Fruit fly (Drosophila melanogaster) whole organism, embryonic: ENCODE data around the gene ImpE1.
A peak's percentile ranks its signal among the peaks of the same experiment; 100 is the strongest.

Experiments used
- Abd-B ChIP-seq: fragments of 200-800 bp; sonication (Bioruptor generic); optimal IDR thresholded peaks from 2 replicates; lab custom pipeline; 2018; ENCODE audit warnings: missing biosample characterization, mild to moderate bottlenecking, missing genetic modification characterization, moderate library complexity
- CG10267 ChIP-seq: fragments of 200-800 bp; sonication (Bioruptor generic); optimal IDR thresholded peaks from 2 replicates; lab custom pipeline; 2018; ENCODE audit warnings: missing biosample characterization, mild to moderate bottlenecking, missing genetic modification characterization, moderate library complexity
- CG10431 ChIP-seq: fragments of 200-800 bp; sonication (Bioruptor generic); optimal IDR thresholded peaks from 3 replicates; lab custom pipeline; 2018; ENCODE audit warnings: missing biosample characterization, mild to moderate bottlenecking, missing genetic modification characterization
- CG11456 ChIP-seq: fragments of 200-800 bp; sonication (Bioruptor generic); IDR thresholded peaks from 3 replicates; pipeline ENCODE4 v1.3.6; 2022; ENCODE audit warnings: missing biosample characterization, missing genetic modification characterization
- CG12769 ChIP-seq: fragments of 200-800 bp; sonication (Bioruptor generic); optimal IDR thresholded peaks from 2 replicates; lab custom pipeline; 2019; ENCODE audit warnings: missing biosample characterization, mild to moderate bottlenecking, missing genetic modification characterization, moderate library complexity
- CG14014 ChIP-seq: fragments of 200-800 bp; sonication (Bioruptor generic); IDR thresholded peaks from 2 replicates; pipeline ENCODE4 v1.3.6; 2022; ENCODE audit warnings: missing biosample characterization, missing genetic modification characterization
- CG18262 ChIP-seq: fragments of 200-800 bp; optimal IDR thresholded peaks from 3 replicates; lab custom pipeline; 2019; ENCODE audit warnings: missing biosample characterization, mild to moderate bottlenecking, missing genetic modification characterization, moderate library complexity
- CG18599 ChIP-seq: fragments of 200-800 bp; sonication (Bioruptor generic); optimal IDR thresholded peaks from 3 replicates; lab custom pipeline; 2017; ENCODE audit warnings: missing biosample characterization, missing genetic modification characterization, mild to moderate bottlenecking, moderate library complexity, missing genetic modification reagents
- CG4328 ChIP-seq: fragments of 200-800 bp; sonication (Bioruptor generic); optimal IDR thresholded peaks from 3 replicates; lab custom pipeline; 2017; ENCODE audit warnings: missing biosample characterization, missing genetic modification reagents, missing genetic modification characterization
- CG6683 ChIP-seq: fragments of 200-800 bp; sonication (Bioruptor generic); optimal IDR thresholded peaks from 2 replicates; lab custom pipeline; 2017; ENCODE audit warnings: missing biosample characterization, mild to moderate bottlenecking, missing genetic modification characterization, missing genetic modification reagents
- CG8388 ChIP-seq: fragments of 200-800 bp; sonication (Bioruptor generic); optimal IDR thresholded peaks from 2 replicates; lab custom pipeline; 2019; ENCODE audit warnings: missing biosample characterization, mild to moderate bottlenecking, missing genetic modification characterization, moderate library complexity
- CG9817 ChIP-seq: fragments of 200-800 bp; sonication (Bioruptor generic); optimal IDR thresholded peaks from 2 replicates; lab custom pipeline; 2018; ENCODE audit warnings: missing biosample characterization, mild to moderate bottlenecking, missing genetic modification characterization, moderate library complexity
- Elba2 ChIP-seq: fragments of 200-800 bp; sonication (Bioruptor generic); optimal IDR thresholded peaks from 3 replicates; lab custom pipeline; 2016; ENCODE audit warnings: missing biosample characterization, missing genetic modification characterization
- HLH3B ChIP-seq: fragments of 200-800 bp; sonication (Bioruptor generic); IDR thresholded peaks from 2 replicates; pipeline ENCODE4 v1.3.6; 2022; ENCODE audit warnings: missing biosample characterization, missing genetic modification characterization
- HLHmδ ChIP-seq: fragments of 200-800 bp; sonication (Bioruptor generic); optimal IDR thresholded peaks from 2 replicates; lab custom pipeline; 2018; ENCODE audit warnings: missing biosample characterization, mild to moderate bottlenecking, missing genetic modification characterization, moderate library complexity
- Hey ChIP-seq: fragments of 200-800 bp; sonication (Bioruptor generic); optimal IDR thresholded peaks from 3 replicates; lab custom pipeline; 2018; ENCODE audit warnings: missing biosample characterization, mild to moderate bottlenecking, missing genetic modification characterization
- Hmr ChIP-seq: fragments of 200-800 bp; sonication (Bioruptor generic); optimal IDR thresholded peaks from 3 replicates; lab custom pipeline; 2017; ENCODE audit warnings: mild to moderate bottlenecking, missing biosample characterization, missing genetic modification reagents, missing genetic modification characterization
- Jarid2 ChIP-seq: fragments of 200-800 bp; sonication (Bioruptor generic); optimal IDR thresholded peaks from 3 replicates; lab custom pipeline; 2017; ENCODE audit warnings: mild to moderate bottlenecking, missing biosample characterization, missing genetic modification reagents, missing genetic modification characterization
- MTF-1 ChIP-seq: fragments of 200-800 bp; sonication (Bioruptor generic); optimal IDR thresholded peaks from 2 replicates; lab custom pipeline; 2018; ENCODE audit warnings: missing biosample characterization, mild to moderate bottlenecking, missing genetic modification characterization, borderline replicate concordance
- NC2α ChIP-seq: fragments of 200-800 bp; sonication (Bioruptor generic); optimal IDR thresholded peaks from 2 replicates; lab custom pipeline; 2016; ENCODE audit warnings: missing biosample characterization, missing genetic modification characterization
- NK7.1 ChIP-seq: fragments of 200-800 bp; sonication (Bioruptor generic); optimal IDR thresholded peaks from 3 replicates; lab custom pipeline; 2016; ENCODE audit warnings: missing biosample characterization, missing genetic modification characterization
- PHDP ChIP-seq: fragments of 200-800 bp; sonication (Bioruptor generic); optimal IDR thresholded peaks from 3 replicates; lab custom pipeline; 2018; ENCODE audit warnings: missing biosample characterization, mild to moderate bottlenecking, missing genetic modification characterization, moderate library complexity
- Xrp1 ChIP-seq: fragments of 200-800 bp; sonication (Bioruptor generic); IDR thresholded peaks from 2 replicates; pipeline ENCODE4 v1.3.6; 2022; ENCODE audit warnings: missing biosample characterization, missing genetic modification characterization
- abd-A ChIP-seq: fragments of 200-800 bp; sonication (Bioruptor generic); optimal IDR thresholded peaks from 3 replicates; lab custom pipeline; 2019; ENCODE audit warnings: missing biosample characterization, mild to moderate bottlenecking, missing genetic modification characterization, moderate library complexity
- cad ChIP-seq: fragments of >200 bp; optimal IDR thresholded peaks from 2 replicates; lab custom pipeline; 2017; ENCODE audit warnings: missing biosample characterization, missing genetic modification characterization
- caup ChIP-seq: fragments of 200-800 bp; sonication (Bioruptor generic); optimal IDR thresholded peaks from 3 replicates; lab custom pipeline; 2017; ENCODE audit warnings: missing biosample characterization, mild to moderate bottlenecking, missing genetic modification characterization, moderate library complexity; ENCODE audit not compliant: severe bottlenecking
- chm ChIP-seq: fragments of 200-800 bp; sonication (Bioruptor generic); IDR thresholded peaks from 2 replicates; pipeline ENCODE4 v1.3.6; 2022; ENCODE audit warnings: missing biosample characterization, missing genetic modification characterization
- ci ChIP-seq: fragments of 200-800 bp; sonication (Bioruptor generic); IDR thresholded peaks from 3 replicates; pipeline ENCODE4 v1.3.6; 2022; ENCODE audit warnings: missing biosample characterization, missing genetic modification characterization
- crp ChIP-seq, 2 experiments: fragments of 200-800 bp; sonication (Bioruptor generic); optimal IDR thresholded peaks; 2 replicates in 1 of 2; 3 replicates in 1 of 2; lab custom pipeline; 2017; ENCODE audit warnings: missing biosample characterization in 2 of 2, missing genetic modification characterization in 2 of 2, mild to moderate bottlenecking in 1 of 2, moderate library complexity in 1 of 2
- dan ChIP-seq: fragments of 200-800 bp; sonication (Bioruptor generic); IDR thresholded peaks from 2 replicates; pipeline ENCODE4 v1.3.6; 2022; ENCODE audit warnings: missing biosample characterization, missing genetic modification characterization
- dysf ChIP-seq: fragments of 200-800 bp; sonication (Bioruptor generic); IDR thresholded peaks from 3 replicates; pipeline ENCODE4 v1.3.6; 2022; ENCODE audit warnings: missing biosample characterization, missing genetic modification characterization
- ems ChIP-seq: fragments of 200-800 bp; sonication (Bioruptor generic); optimal IDR thresholded peaks from 3 replicates; lab custom pipeline; 2016; ENCODE audit warnings: missing biosample characterization, missing genetic modification characterization
- esg ChIP-seq: fragments of 200-800 bp; sonication (Bioruptor generic); conservative IDR thresholded peaks from 2 replicates; pipeline ENCODE4 v1.3.6; 2022; ENCODE audit warnings: missing biosample characterization, missing genetic modification characterization
- fd64A ChIP-seq: fragments of 200-800 bp; sonication (Bioruptor generic); optimal IDR thresholded peaks from 3 replicates; lab custom pipeline; 2018; ENCODE audit warnings: missing biosample characterization, mild to moderate bottlenecking, missing genetic modification characterization
- ftz-f1 ChIP-seq: fragments of 200-800 bp; sonication (Bioruptor generic); optimal IDR thresholded peaks from 2 replicates; lab custom pipeline; 2016; ENCODE audit warnings: missing biosample characterization, missing genetic modification characterization
- ind ChIP-seq: fragments of 200-800 bp; sonication (Bioruptor generic); optimal IDR thresholded peaks from 3 replicates; lab custom pipeline; 2016; ENCODE audit warnings: missing biosample characterization, missing genetic modification characterization
- inv ChIP-seq: fragments of 200-800 bp; sonication (Bioruptor generic); IDR thresholded peaks from 2 replicates; pipeline ENCODE4 v1.3.6; 2022; ENCODE audit warnings: missing biosample characterization, missing genetic modification characterization; ENCODE audit not compliant: partially characterized antibody
- luna ChIP-seq: fragments of 200-800 bp; sonication (Bioruptor generic); optimal IDR thresholded peaks from 2 replicates; lab custom pipeline; 2016; ENCODE audit warnings: missing biosample characterization, missing genetic modification characterization
- maf-S ChIP-seq: fragments of 200-800 bp; sonication (Bioruptor generic); optimal IDR thresholded peaks from 2 replicates; lab custom pipeline; 2016; ENCODE audit warnings: missing biosample characterization, missing genetic modification characterization
- mirr ChIP-seq: fragments of 200-800 bp; sonication (Bioruptor generic); optimal IDR thresholded peaks from 3 replicates; lab custom pipeline; 2018; ENCODE audit warnings: missing biosample characterization, mild to moderate bottlenecking, missing genetic modification characterization
- peb ChIP-seq: fragments of 200-800 bp; sonication (Bioruptor generic); IDR thresholded peaks from 2 replicates; pipeline ENCODE4 v1.3.6; 2022; ENCODE audit warnings: missing biosample characterization, missing genetic modification characterization
- sd ChIP-seq: fragments of 200-800 bp; sonication (Bioruptor generic); optimal IDR thresholded peaks from 3 replicates; lab custom pipeline; 2018; ENCODE audit warnings: missing biosample characterization, mild to moderate bottlenecking, missing genetic modification characterization, moderate library complexity
- sisA ChIP-seq: fragments of 200-800 bp; sonication (Bioruptor generic); IDR thresholded peaks from 2 replicates; pipeline ENCODE4 v1.3.6; 2022; ENCODE audit warnings: missing biosample characterization, missing genetic modification characterization
- sob ChIP-seq: fragments of 200-800 bp; sonication (Bioruptor generic); IDR thresholded peaks from 2 replicates; pipeline ENCODE4 v1.3.6; 2022; ENCODE audit warnings: missing biosample characterization, missing genetic modification characterization
- stc ChIP-seq: fragments of 200-800 bp; sonication (Bioruptor generic); IDR thresholded peaks from 2 replicates; pipeline ENCODE4 v1.3.6; 2022; ENCODE audit warnings: missing biosample characterization, missing genetic modification characterization
- unpg ChIP-seq: fragments of 200-800 bp; sonication (Bioruptor generic); optimal IDR thresholded peaks from 3 replicates; lab custom pipeline; 2018; ENCODE audit warnings: missing biosample characterization, mild to moderate bottlenecking, missing genetic modification characterization, moderate library complexity
- z ChIP-seq: fragments of 200-800 bp; sonication (Bioruptor generic); IDR thresholded peaks from 3 replicates; pipeline ENCODE4 v1.3.6; 2022; ENCODE audit warnings: missing biosample characterization, missing genetic modification characterization

ImpE1 gene

DNA sequence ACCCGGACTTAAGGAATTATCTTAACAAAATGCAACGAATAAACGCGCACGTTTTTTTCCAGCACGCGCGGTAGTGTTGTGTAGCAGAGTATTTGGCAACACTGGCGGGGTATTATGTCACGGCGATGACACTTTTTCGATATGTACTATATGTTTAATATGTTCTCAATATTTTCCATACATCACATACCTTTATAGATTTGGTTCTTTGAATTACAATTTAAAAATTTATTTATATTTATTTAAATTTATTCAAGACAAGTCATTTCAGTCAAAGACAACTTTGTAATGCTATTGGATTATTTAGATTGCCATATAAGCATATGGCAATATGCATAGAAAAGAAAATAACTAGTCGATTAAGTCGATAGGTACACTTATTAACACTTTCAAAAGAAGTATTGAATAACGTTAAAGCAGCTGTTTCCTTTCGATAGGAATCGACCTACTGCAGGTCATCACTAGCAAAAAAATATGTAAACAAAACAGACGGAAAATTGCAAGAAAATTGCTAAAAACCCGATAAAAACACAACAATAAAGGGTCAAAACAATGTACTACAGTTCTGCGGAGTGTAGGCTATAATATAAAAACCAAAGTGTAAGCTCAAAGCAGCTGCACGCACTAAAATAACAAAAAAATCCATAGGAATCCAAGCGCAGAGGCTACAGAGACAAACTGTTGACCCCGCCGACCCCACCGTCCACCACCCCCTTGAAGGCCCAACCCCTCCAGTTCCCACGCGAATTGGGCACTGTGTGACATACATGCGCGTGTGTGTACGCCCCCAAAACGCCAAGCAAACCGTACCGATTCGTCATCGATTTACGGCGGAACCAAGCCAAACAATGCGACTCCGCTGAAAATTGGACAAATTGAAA lies 25.9 kb upstream of the ImpE1 start, which contains the start of the genes CG7182 and GAPcenA (continued):
- TF ChIP-seq abd-A: no peak
- peak; percentile 78 for TF ChIP-seq Hmr (GFP tag; lab: Kevin White, UChicago)
- peak in 1 of 2 experiments; percentile 80 for TF ChIP-seq crp (GFP tag; optimal IDR thresholded peaks at IDR 0.05; lab: Kevin White, UChicago)
- peak; percentile 49 for TF ChIP-seq CG4328
- TF ChIP-seq mirr: peak; percentile 36
- peak; percentile 45 for TF ChIP-seq CG10431 (GFP tag; lab: Kevin White, UChicago)
- peak; percentile 71 for TF ChIP-seq ind (GFP tag; lab: Kevin White, UChicago)
- no peak for TF ChIP-seq cad (GFP tag; lab: Kevin White, UChicago)
- TF ChIP-seq PHDP: peak; percentile 74
- no peak for TF ChIP-seq CG12769 (tag; lab: Kevin White, UChicago)
- peak; percentile 56; the same call in 1 of the 2 replicates for TF ChIP-seq Xrp1 (GFP tag; lab: Robert Waterston, UW)
- peak; percentile 79 for TF ChIP-seq CG18262 (tag; lab: Kevin White, UChicago)
- no peak for TF ChIP-seq CG11456 (GFP tag; lab: Robert Waterston, UW)
- TF ChIP-seq sd (tag; lab: Kevin White, UChicago): peak; percentile 33
- TF ChIP-seq unpg (GFP tag; lab: Kevin White, UChicago): peak; percentile 66
- TF ChIP-seq HLH3B (GFP tag; lab: Robert Waterston, UW): peak; percentile 54; the same call in 1 of the 2 replicates
- TF ChIP-seq ems (GFP tag; lab: Kevin White, UChicago): peak; percentile 29
- TF ChIP-seq peb (GFP tag; lab: Robert Waterston, UW): no peak
- TF ChIP-seq CG14014 (GFP tag; lab: Robert Waterston, UW): no peak
- peak; percentile 25 for TF ChIP-seq maf-S (GFP tag; lab: Kevin White, UChicago)
- TF ChIP-seq NK7.1 (GFP tag; lab: Kevin White, UChicago): peak; percentile 3
- no peak for TF ChIP-seq Hey (tag; lab: Kevin White, UChicago)
- peak; percentile 60 for TF ChIP-seq Elba2 (GFP tag; lab: Kevin White, UChicago)
- TF ChIP-seq esg (GFP tag; lab: Robert Waterston, UW): no peak
- TF ChIP-seq ftz-f1: peak; percentile 38
- no peak for TF ChIP-seq inv (GFP tag; lab: Robert Waterston, UW)
- TF ChIP-seq MTF-1 (GFP tag; lab: Kevin White, UChicago): no peak
- TF ChIP-seq dan (GFP tag; lab: Robert Waterston, UW): no peak
- TF ChIP-seq luna (GFP tag; lab: Kevin White, UChicago): peak; percentile 15
- TF ChIP-seq CG9817 (tag; lab: Kevin White, UChicago): peak; percentile 68
- TF ChIP-seq dysf (GFP tag; lab: Robert Waterston, UW): no peak

DNA sequence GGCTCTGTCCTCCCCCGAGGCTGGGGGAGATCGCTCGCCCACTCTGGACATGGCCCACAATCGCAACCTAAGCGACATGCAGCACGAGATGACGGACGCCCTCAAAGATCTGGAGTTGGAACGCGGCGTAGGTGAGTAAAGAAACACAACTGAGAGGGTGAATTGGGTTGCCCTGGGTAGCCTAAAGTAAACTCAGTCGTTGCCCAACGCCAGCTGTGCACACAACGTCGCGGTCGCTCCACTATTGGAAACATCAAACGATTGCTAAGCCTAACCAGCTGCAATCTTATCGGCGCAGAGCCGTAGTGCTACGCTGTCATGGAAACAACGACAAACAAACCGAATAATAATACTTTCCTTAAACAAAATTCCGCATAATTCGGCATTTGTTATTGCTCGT lies 24.9 kb upstream of the ImpE1 start:
- TF ChIP-seq NC2α (GFP tag; lab: Kevin White, UChicago) (peak; percentile 17), CG6683 (GFP tag; lab: Kevin White, UChicago) (peak; percentile 15), CG8388 (GFP tag; lab: Kevin White, UChicago) (no peak), CG14014 (GFP tag; lab: Robert Waterston, UW) (peak; percentile 48; the same call in 1 of the 2 replicates), caup (GFP tag; lab: Kevin White, UChicago) (peak; percentile 58), CG18599 (GFP tag; lab: Kevin White, UChicago) (peak; percentile 51), z (GFP tag; lab: Robert Waterston, UW) (0 out of 3 replicates have a peak, but pooled peaks have one; percentile 28), sob (GFP tag; lab: Robert Waterston, UW) (peak; percentile 45; the same call in 1 of the 2 replicates), fd64A (GFP tag; lab: Kevin White, UChicago) (peak; percentile 47), Jarid2 (GFP tag; lab: Kevin White, UChicago) (peak; percentile 20), ci (peak; percentile 71; the same call in 2 of the 3 replicates), Abd-B (GFP tag; lab: Kevin White, UChicago) (no peak), HLHmδ (GFP tag; lab: Kevin White, UChicago) (peak; percentile 47), CG10267 (no peak), chm (peak; percentile 55), stc (peak; percentile 34; the same call in 1 of the 2 replicates), CG18262 (tag; lab: Kevin White, UChicago) (no peak), sisA (GFP tag; lab: Robert Waterston, UW) (no peak), CG4328 (peak; percentile 50)
